Fruit fly (Drosophila melanogaster) whole organism, embryonic: ENCODE results near the gene sac.
A peak's percentile ranks its signal among the peaks of the same experiment; 100 is the strongest.

ENCODE experiments used
- Ada2b ChIP-seq: fragments of 200-800 bp; sonication (Bioruptor generic); IDR thresholded peaks from 2 replicates; pipeline ENCODE4 v1.3.6; 2022; ENCODE audit warnings: missing biosample characterization, missing genetic modification characterization
- Adf1 ChIP-seq: fragments of 200-800 bp; sonication (Bioruptor generic); IDR thresholded peaks from 2 replicates; pipeline ENCODE4 v1.3.6; 2022; ENCODE audit warnings: missing biosample characterization, missing genetic modification characterization
- Bteb2 ChIP-seq: fragments of 200-800 bp; sonication (Bioruptor generic); optimal IDR thresholded peaks from 2 replicates; lab custom pipeline; 2016; ENCODE audit warnings: missing biosample characterization, missing genetic modification characterization
- CG1024 ChIP-seq: fragments of 200-800 bp; sonication (Bioruptor generic); IDR thresholded peaks from 2 replicates; pipeline ENCODE4 v1.3.6; 2022; ENCODE audit warnings: missing biosample characterization, missing genetic modification characterization
- CG10267 ChIP-seq: fragments of 200-800 bp; sonication (Bioruptor generic); optimal IDR thresholded peaks from 2 replicates; lab custom pipeline; 2018; ENCODE audit warnings: missing biosample characterization, mild to moderate bottlenecking, missing genetic modification characterization, moderate library complexity
- CG10543 ChIP-seq: fragments of 200-800 bp; sonication (Bioruptor generic); optimal IDR thresholded peaks from 3 replicates; lab custom pipeline; 2017; ENCODE audit warnings: missing biosample characterization, mild to moderate bottlenecking, missing genetic modification characterization, moderate library complexity
- CG11247 ChIP-seq: fragments of 200-800 bp; sonication (Bioruptor generic); IDR thresholded peaks from 2 replicates; pipeline ENCODE4 v1.3.6; 2022; ENCODE audit warnings: missing biosample characterization, missing genetic modification characterization
- CG11695 ChIP-seq: fragments of 200-800 bp; sonication (Bioruptor generic); IDR thresholded peaks from 3 replicates; pipeline ENCODE4 v1.3.6; 2022; ENCODE audit warnings: missing biosample characterization, missing genetic modification characterization
- CG11696 ChIP-seq: fragments of 200-800 bp; sonication (Bioruptor generic); IDR thresholded peaks from 2 replicates; pipeline ENCODE4 v1.3.6; 2022; ENCODE audit warnings: missing biosample characterization, missing genetic modification characterization
- CG13894 ChIP-seq: fragments of 200-800 bp; sonication (Bioruptor generic); optimal IDR thresholded peaks from 3 replicates; lab custom pipeline; 2018; ENCODE audit warnings: missing biosample characterization, mild to moderate bottlenecking, missing genetic modification characterization, moderate library complexity
- CG1529 ChIP-seq: fragments of 200-800 bp; sonication (Bioruptor generic); optimal IDR thresholded peaks from 3 replicates; lab custom pipeline; 2018; ENCODE audit warnings: missing biosample characterization, missing genetic modification characterization
- CG15479 ChIP-seq: fragments of 200-800 bp; sonication (Bioruptor generic); optimal IDR thresholded peaks from 3 replicates; lab custom pipeline; 2019; ENCODE audit warnings: missing biosample characterization, mild to moderate bottlenecking, missing genetic modification characterization, moderate library complexity
- CG16863 ChIP-seq: fragments of 200-800 bp; sonication (Bioruptor generic); optimal IDR thresholded peaks from 3 replicates; lab custom pipeline; 2016; ENCODE audit warnings: missing biosample characterization, missing genetic modification characterization
- CG17612 ChIP-seq: fragments of 200-800 bp; sonication (Bioruptor generic); IDR thresholded peaks from 2 replicates; pipeline ENCODE4 v1.3.6; 2022; ENCODE audit warnings: missing biosample characterization, missing genetic modification characterization
- CG2875 ChIP-seq: fragments of 200-800 bp; sonication (Bioruptor generic); optimal IDR thresholded peaks from 2 replicates; lab custom pipeline; 2017; ENCODE audit warnings: missing biosample characterization, mild to moderate bottlenecking, missing genetic modification characterization, missing genetic modification reagents
- CG32532 ChIP-seq: fragments of 200-800 bp; sonication (Bioruptor generic); IDR thresholded peaks from 2 replicates; pipeline ENCODE4 v1.3.6; 2022; ENCODE audit warnings: missing biosample characterization, missing genetic modification characterization
- CG32772 ChIP-seq: fragments of 200-800 bp; sonication (Bioruptor generic); IDR thresholded peaks from 2 replicates; pipeline ENCODE4 v1.3.6; 2022; ENCODE audit warnings: missing biosample characterization, missing genetic modification characterization
- CG3838 ChIP-seq: fragments of 200-800 bp; sonication (Bioruptor generic); optimal IDR thresholded peaks from 3 replicates; lab custom pipeline; 2016; ENCODE audit warnings: missing biosample characterization, missing genetic modification characterization
- CG7556 ChIP-seq: fragments of 200-800 bp; sonication (Bioruptor generic); optimal IDR thresholded peaks from 2 replicates; lab custom pipeline; 2017; ENCODE audit warnings: missing biosample characterization, mild to moderate bottlenecking, missing genetic modification characterization
- CG8765 ChIP-seq: fragments of 200-800 bp; sonication (Bioruptor generic); IDR thresholded peaks from 2 replicates; pipeline ENCODE4 v1.3.6; 2022; ENCODE audit warnings: missing biosample characterization, missing genetic modification characterization
- CrebB ChIP-seq: fragments of 200-800 bp; sonication (Bioruptor generic); optimal IDR thresholded peaks from 3 replicates; lab custom pipeline; 2018; ENCODE audit warnings: missing biosample characterization, mild to moderate bottlenecking, missing genetic modification characterization
- Dref ChIP-seq: fragments of 200-800 bp; sonication (Bioruptor generic); IDR thresholded peaks from 2 replicates; pipeline ENCODE4 v1.3.6; 2022; ENCODE audit warnings: missing biosample characterization, missing genetic modification characterization
- H15 ChIP-seq: fragments of 200-800 bp; sonication (Bioruptor generic); IDR thresholded peaks from 3 replicates; pipeline ENCODE4 v1.3.6; 2022; ENCODE audit warnings: missing biosample characterization, missing genetic modification characterization
- NC2β ChIP-seq: fragments of 200-800 bp; sonication (Bioruptor generic); optimal IDR thresholded peaks from 2 replicates; lab custom pipeline; 2016; ENCODE audit warnings: missing biosample characterization, missing genetic modification characterization
- TFAM ChIP-seq: fragments of 200-800 bp; sonication (Bioruptor generic); optimal IDR thresholded peaks from 2 replicates; lab custom pipeline; 2017; ENCODE audit warnings: missing biosample characterization, missing genetic modification characterization, inconsistent platforms
- ab ChIP-seq: fragments of 200-800 bp; sonication (Bioruptor generic); optimal IDR thresholded peaks from 2 replicates; lab custom pipeline; 2016; ENCODE audit warnings: missing biosample characterization, missing genetic modification characterization
- bbx ChIP-seq: fragments of 200-800 bp; sonication (Bioruptor generic); IDR thresholded peaks from 2 replicates; pipeline ENCODE4 v1.3.6; 2022; ENCODE audit warnings: missing biosample characterization, missing genetic modification characterization; ENCODE audit not compliant: partially characterized antibody
- dpn ChIP-seq, 2 experiments: fragments of 200-800 bp; sonication (Bioruptor generic); optimal IDR thresholded peaks; 3 replicates each; lab custom pipeline; 2016; ENCODE audit warnings: missing biosample characterization in 2 of 2, missing genetic modification characterization in 2 of 2
- ewg ChIP-seq: fragments of 200-800 bp; sonication (Bioruptor generic); optimal IDR thresholded peaks from 3 replicates; lab custom pipeline; 2017; ENCODE audit warnings: mild to moderate bottlenecking, missing biosample characterization, missing genetic modification reagents, missing genetic modification characterization
- gro ChIP-seq: fragments of 200-800 bp; sonication (Bioruptor generic); optimal IDR thresholded peaks from 2 replicates; lab custom pipeline; 2016; ENCODE audit warnings: missing biosample characterization, missing genetic modification characterization
- h ChIP-seq: fragments of >200 bp; optimal IDR thresholded peaks from 2 replicates; lab custom pipeline; 2017
- hth ChIP-seq: fragments of >200 bp; optimal IDR thresholded peaks from 2 replicates; lab custom pipeline; 2017; ENCODE audit warnings: inconsistent platforms
- inv ChIP-seq: fragments of 200-800 bp; sonication (Bioruptor generic); IDR thresholded peaks from 2 replicates; pipeline ENCODE4 v1.3.6; 2022; ENCODE audit warnings: missing biosample characterization, missing genetic modification characterization; ENCODE audit not compliant: partially characterized antibody
- kay ChIP-seq: fragments of 200-800 bp; sonication (Bioruptor generic); optimal IDR thresholded peaks from 2 replicates; lab custom pipeline; 2016; ENCODE audit warnings: missing biosample characterization, missing genetic modification characterization
- lov ChIP-seq, 2 experiments: fragments of 200-800 bp in 1 of 2; fragments of >200 bp in 1 of 2; sonication (Bioruptor generic) in 1 of 2; IDR thresholded peaks in 1 of 2; optimal IDR thresholded peaks in 1 of 2; 2 replicates in 1 of 2; 3 replicates in 1 of 2; pipeline versions ENCODE4 v1.3.6 to Lab custom; 2017 to 2022; ENCODE audit warnings: missing biosample characterization in 1 of 2, missing genetic modification characterization in 1 of 2
- nom ChIP-seq: fragments of 200-800 bp; sonication (Bioruptor generic); optimal IDR thresholded peaks from 2 replicates; lab custom pipeline; 2017; ENCODE audit warnings: missing biosample characterization, missing genetic modification characterization, mild to moderate bottlenecking, moderate library complexity, missing genetic modification reagents
- pan ChIP-seq, 4 experiments: fragments of >200 bp in 3 of 4; fragments of 200-800 bp in 1 of 4; sonication (Bioruptor generic) in 1 of 4; optimal IDR thresholded peaks in 3 of 4; IDR thresholded peaks in 1 of 4; 2 replicates each; pipeline versions ENCODE4 v1.3.6 to Lab custom; 2017 to 2022; ENCODE audit warnings: missing biosample characterization in 2 of 4, missing genetic modification characterization in 2 of 4, mixed read lengths in 1 of 4
- phol ChIP-seq: fragments of 200-800 bp; sonication (Bioruptor generic); optimal IDR thresholded peaks from 3 replicates; lab custom pipeline; 2018; ENCODE audit warnings: missing biosample characterization, mild to moderate bottlenecking, missing genetic modification characterization, moderate library complexity
- pnt ChIP-seq: fragments of 200-800 bp; sonication (Bioruptor generic); optimal IDR thresholded peaks from 3 replicates; lab custom pipeline; 2016; ENCODE audit warnings: missing biosample characterization, missing genetic modification characterization
- pros ChIP-seq: fragments of 200-800 bp; sonication (Bioruptor generic); optimal IDR thresholded peaks from 3 replicates; lab custom pipeline; 2019; ENCODE audit warnings: missing biosample characterization, mild to moderate bottlenecking, missing genetic modification characterization, moderate library complexity
- sim ChIP-seq: fragments of 200-800 bp; sonication (Bioruptor generic); IDR thresholded peaks from 2 replicates; pipeline ENCODE4 v1.3.6; 2022; ENCODE audit warnings: missing biosample characterization, missing genetic modification characterization
- sima ChIP-seq: fragments of 200-800 bp; sonication (Bioruptor generic); optimal IDR thresholded peaks from 2 replicates; lab custom pipeline; 2016; ENCODE audit warnings: missing biosample characterization, missing genetic modification characterization
- so ChIP-seq: fragments of 200-800 bp; sonication (Bioruptor generic); IDR thresholded peaks from 3 replicates; pipeline ENCODE4 v1.3.6; 2022; ENCODE audit warnings: missing biosample characterization, missing genetic modification characterization
- ssp ChIP-seq: fragments of 200-800 bp; sonication (Bioruptor generic); IDR thresholded peaks from 2 replicates; pipeline ENCODE4 v1.3.6; 2022; ENCODE audit warnings: missing biosample characterization, missing genetic modification characterization
- sug ChIP-seq: fragments of 200-800 bp; optimal IDR thresholded peaks from 2 replicates; lab custom pipeline; 2019; ENCODE audit warnings: missing biosample characterization, mild to moderate bottlenecking, missing genetic modification characterization, moderate library complexity
- tin ChIP-seq: fragments of 200-800 bp; sonication (Bioruptor generic); optimal IDR thresholded peaks from 3 replicates; lab custom pipeline; 2016; ENCODE audit warnings: missing biosample characterization, missing genetic modification characterization
- vfl ChIP-seq: fragments of 200-800 bp; sonication (Bioruptor generic); optimal IDR thresholded peaks from 2 replicates; lab custom pipeline; 2016; ENCODE audit warnings: missing biosample characterization, missing genetic modification characterization
- zen2 ChIP-seq: fragments of 200-800 bp; sonication (Bioruptor generic); IDR thresholded peaks from 3 replicates; pipeline ENCODE4 v1.3.6; 2022; ENCODE audit warnings: missing biosample characterization, missing genetic modification characterization; ENCODE audit not compliant: partially characterized antibody

Gene sac

dm6 chr3R:4478220-4479037 is 2.2 kb upstream of the sac start (continued):
- TF ChIP-seq Adf1 (GFP tag; lab: Robert Waterston, UW) (peak; percentile 83), Ada2b (GFP tag; lab: Robert Waterston, UW) (peak; percentile 90), nom (peak; percentile 70), vfl (GFP tag; lab: Kevin White, UChicago) (peak; percentile 91), CG3838 (peak; percentile 69), dpn (GFP tag; optimal IDR thresholded peaks at IDR 0.05; lab: Kevin White, UChicago) (peak; percentile 88 to 92), pnt (GFP tag; lab: Kevin White, UChicago) (peak; percentile 70), Bteb2 (peak; percentile 91), sima (peak; percentile 60), CG1529 (GFP tag; lab: Kevin White, UChicago) (peak; percentile 80), bbx (GFP tag; lab: Robert Waterston, UW) (peak; percentile 37; the same call in 1 of the 2 replicates), CG1024 (GFP tag; lab: Robert Waterston, UW) (peak; percentile 82; the same call in 1 of the 2 replicates), CG10267 (tag; lab: Kevin White, UChicago) (peak; percentile 71), NC2β (GFP tag; lab: Kevin White, UChicago) (peak; percentile 79), inv (GFP tag; lab: Robert Waterston, UW) (0 out of 2 replicates have a peak, but pooled peaks have one; percentile 17), H15 (GFP tag; lab: Robert Waterston, UW) (peak; percentile 81; the same call in 2 of the 3 replicates), tin (GFP tag; lab: Kevin White, UChicago) (peak; percentile 87), lov (optimal IDR thresholded peaks at IDR 0.05; lab: Kevin White, UChicago) (no peak), lov (GFP tag; IDR thresholded peaks at IDR 0.05; lab: Robert Waterston, UW) (peak; percentile 87; the same call in 2 of the 3 replicates), CG7556 (GFP tag; lab: Kevin White, UChicago) (peak; percentile 87), CG32532 (GFP tag; lab: Robert Waterston, UW) (peak; percentile 95), CG11247 (GFP tag; lab: Robert Waterston, UW) (peak; percentile 86), kay (GFP tag; lab: Kevin White, UChicago) (peak; percentile 93), pan (optimal IDR thresholded peaks at IDR 0.05; lab: Kevin White, UChicago) (no peak), pan (GFP tag; optimal IDR thresholded peaks at IDR 0.05 in 1 of 2, IDR thresholded peaks at IDR 0.05 in 1 of 2) (peak in 1 of 2 experiments; percentile 94), ssp (GFP tag; lab: Robert Waterston, UW) (peak; percentile 47; the same call in 1 of the 2 replicates), phol (peak; percentile 73), CG2875 (GFP tag; lab: Kevin White, UChicago) (peak; percentile 76), hth (lab: Kevin White, UChicago) (no peak), pros (peak; percentile 85), CG10543 (peak; percentile 75), CG8765 (GFP tag; lab: Robert Waterston, UW) (peak; percentile 55; the same call in 1 of the 2 replicates), h (lab: Kevin White, UChicago) (no peak), CG11695 (peak; percentile 89), ewg (GFP tag; lab: Kevin White, UChicago) (peak; percentile 71), CG32772 (GFP tag; lab: Robert Waterston, UW) (peak; percentile 76), Dref (0 out of 2 replicates have a peak, but pooled peaks have one; percentile 5), CG17612 (peak; percentile 75), sug (tag; lab: Kevin White, UChicago) (peak; percentile 38), ab (peak; percentile 66), CrebB (tag; lab: Kevin White, UChicago) (peak; percentile 76), CG16863 (peak; percentile 79), TFAM (peak; percentile 34), sim (0 out of 2 replicates have a peak, but pooled peaks have one; percentile 52), CG13894 (tag; lab: Kevin White, UChicago) (peak; percentile 23), CG11696 (GFP tag; lab: Robert Waterston, UW) (peak; percentile 77; the same call in 1 of the 2 replicates), zen2 (GFP tag; lab: Robert Waterston, UW) (peak; percentile 42; the same call in 1 of the 3 replicates), CG15479 (no peak), gro (GFP tag; lab: Kevin White, UChicago) (peak; percentile 93), so (GFP tag; lab: Robert Waterston, UW) (peak; percentile 91)
